Fruit fly (Drosophila melanogaster) whole organism, wandering third instar larva: ENCODE measurements around the gene CG11980.

ENCODE experiments used
- CrebA ChIP-seq: fragments of 200-800 bp; sonication (Bioruptor generic); optimal IDR thresholded peaks from 2 replicates; lab custom pipeline; 2016; ENCODE audit warnings: missing biosample characterization, mild to moderate bottlenecking, missing genetic modification characterization, borderline replicate concordance
- br ChIP-seq: fragments of 200-800 bp; sonication (Bioruptor generic); optimal IDR thresholded peaks from 2 replicates; lab custom pipeline; 2016; ENCODE audit warnings: missing biosample characterization, missing genetic modification characterization
- ey ChIP-seq: fragments of 200-800 bp; sonication (Bioruptor generic); optimal IDR thresholded peaks from 2 replicates; lab custom pipeline; 2016; ENCODE audit warnings: missing biosample characterization, missing genetic modification characterization
- fru ChIP-seq: fragments of 200-800 bp; sonication (Bioruptor generic); optimal IDR thresholded peaks from 3 replicates; lab custom pipeline; 2016; ENCODE audit warnings: missing biosample characterization, mild to moderate bottlenecking, missing genetic modification characterization
- rgr ChIP-seq: fragments of 200-800 bp; sonication (Bioruptor generic); optimal IDR thresholded peaks from 3 replicates; lab custom pipeline; 2016; ENCODE audit warnings: missing biosample characterization, mild to moderate bottlenecking, missing genetic modification characterization

DNA sequence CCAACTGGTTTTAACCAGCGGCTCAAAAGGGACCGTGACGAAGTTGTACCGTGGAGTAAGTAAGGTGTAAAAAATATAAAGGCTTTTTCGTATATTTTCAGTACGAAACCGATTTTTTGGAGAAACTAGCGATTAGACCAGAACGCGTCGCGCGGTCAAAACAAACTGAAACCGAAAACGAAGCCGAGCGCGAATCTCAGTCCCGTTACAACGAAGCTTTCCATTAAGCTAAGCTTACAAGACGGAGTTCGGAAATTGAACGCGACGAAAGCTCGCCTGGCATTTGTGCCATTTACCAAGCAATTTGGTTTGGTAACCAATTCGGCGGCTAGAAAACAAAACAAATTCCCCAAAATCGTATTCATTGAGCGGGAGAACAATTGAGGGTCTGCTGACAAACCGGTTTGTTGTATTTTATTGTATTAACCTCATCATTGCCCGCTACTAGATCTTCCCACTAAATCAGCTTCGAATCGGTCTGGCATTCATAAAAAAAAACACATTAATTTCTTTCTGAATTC lies 2.0 kb upstream of the CG11980 start:
- TF ChIP-seq rgr (GFP tag; lab: Kevin White, UChicago), result no peak
- TF ChIP-seq ey (GFP tag; lab: Kevin White, UChicago), result no peak
- TF ChIP-seq fru (GFP tag; lab: Kevin White, UChicago), result no peak
- TF ChIP-seq br (GFP tag; lab: Kevin White, UChicago), result no peak
- no peak for TF ChIP-seq CrebA (GFP tag; lab: Kevin White, UChicago)
